Worm (Caenorhabditis elegans) whole organism, dauer: ENCODE measurements around the gene sqv-6.

Experiments used
- unc-62 ChIP-seq: sonication (generic microtip); optimal IDR thresholded peaks from 2 replicates; lab custom pipeline; 2017; ENCODE audit warnings: missing biosample characterization, missing genetic modification reagents, missing genetic modification characterization

Gene sqv-6

DNA sequence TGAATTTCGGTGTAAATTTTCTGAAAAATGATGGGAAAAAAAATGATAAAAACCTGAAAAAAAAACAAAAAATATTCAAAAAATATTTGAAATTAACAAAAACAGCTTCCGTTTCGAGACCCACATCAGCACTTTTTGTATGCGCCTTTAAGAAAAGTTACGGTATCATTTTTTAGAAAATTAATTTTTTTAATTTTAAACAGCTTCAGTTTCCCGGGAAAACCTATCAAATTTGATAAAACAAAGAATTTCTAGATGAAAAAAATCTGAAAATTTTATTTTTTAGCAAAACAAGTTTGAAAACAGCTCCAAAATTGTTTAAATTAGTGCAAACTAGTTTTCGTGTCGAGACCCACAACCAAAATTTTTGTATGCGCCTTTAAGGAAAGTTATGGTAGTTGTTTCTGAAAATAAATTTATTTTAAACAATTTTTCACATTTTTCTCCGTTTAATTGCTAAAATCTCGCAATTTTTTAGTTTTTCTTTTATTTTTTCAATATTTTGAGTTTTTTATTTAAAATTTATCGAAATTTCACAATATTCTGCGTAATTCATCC lies 4.5 kb upstream of the sqv-6 start:
- TF ChIP-seq unc-62 = no peak

DNA sequence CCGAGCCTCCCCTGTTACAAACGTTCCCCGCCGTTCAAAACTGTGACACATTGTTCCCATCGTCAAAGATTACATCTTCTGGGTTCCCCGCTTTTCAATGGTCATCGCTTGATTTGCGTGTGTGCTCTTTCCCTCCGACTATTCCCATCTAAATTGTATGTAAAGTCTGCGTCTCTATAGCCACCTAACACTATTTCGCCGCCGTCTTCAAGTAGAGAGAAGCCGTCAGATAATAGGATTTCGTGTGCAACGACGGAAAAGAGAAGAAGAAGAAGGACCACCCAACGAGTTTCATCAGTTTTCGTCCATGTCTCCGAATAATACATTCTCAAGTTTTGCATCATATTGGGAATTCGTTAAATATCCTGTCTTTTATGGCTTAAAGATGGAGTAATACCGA lies 1.6 kb upstream of the sqv-6 start:
- TF ChIP-seq unc-62 = no peak

DNA sequence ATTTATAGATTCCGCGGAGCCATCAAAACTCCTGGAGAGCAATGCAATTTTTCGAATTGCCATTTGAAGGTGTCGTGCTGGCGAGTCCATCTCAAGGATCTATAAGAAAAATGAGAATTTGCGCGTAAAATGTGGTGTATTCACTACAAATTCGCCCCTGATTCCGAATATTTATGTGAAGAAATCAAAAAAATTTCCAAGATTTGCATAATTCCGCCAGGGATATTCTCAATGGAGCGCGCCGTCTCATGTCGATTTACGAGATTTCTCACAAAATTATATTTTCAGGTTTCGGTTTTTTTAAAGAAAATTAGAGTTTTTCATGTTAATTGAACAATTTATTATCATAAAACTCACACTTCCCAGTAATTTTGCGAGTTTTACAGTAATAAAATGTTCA lies 14.8 kb downstream of the sqv-6 start, which contains the start of gene Y50D4C.6:
Gene Y50D4C.6 (minus strand): TSS at position 101 of the 400 bp plus-strand sequence.
- TF ChIP-seq unc-62 = no peak

DNA sequence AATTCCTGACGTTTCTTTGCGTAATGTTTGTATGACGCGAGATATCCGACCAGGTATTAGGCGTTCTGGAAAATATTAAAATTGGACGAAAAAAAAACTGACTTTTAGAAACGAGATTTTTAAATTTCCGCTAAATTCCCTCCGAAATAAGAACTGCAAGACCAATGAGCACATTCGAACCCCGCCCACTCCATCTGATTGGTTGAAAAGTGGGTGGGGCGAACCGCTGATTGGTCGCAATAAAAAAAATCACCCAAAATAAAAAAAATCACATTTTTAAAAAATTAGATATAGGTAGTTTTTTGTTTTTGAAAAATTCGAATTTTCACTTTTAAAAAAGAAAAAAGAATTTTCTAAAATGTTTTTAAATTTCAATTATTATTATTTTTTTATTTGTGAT lies 15.5 kb downstream of the sqv-6 start:
- TF ChIP-seq unc-62 = no peak

DNA sequence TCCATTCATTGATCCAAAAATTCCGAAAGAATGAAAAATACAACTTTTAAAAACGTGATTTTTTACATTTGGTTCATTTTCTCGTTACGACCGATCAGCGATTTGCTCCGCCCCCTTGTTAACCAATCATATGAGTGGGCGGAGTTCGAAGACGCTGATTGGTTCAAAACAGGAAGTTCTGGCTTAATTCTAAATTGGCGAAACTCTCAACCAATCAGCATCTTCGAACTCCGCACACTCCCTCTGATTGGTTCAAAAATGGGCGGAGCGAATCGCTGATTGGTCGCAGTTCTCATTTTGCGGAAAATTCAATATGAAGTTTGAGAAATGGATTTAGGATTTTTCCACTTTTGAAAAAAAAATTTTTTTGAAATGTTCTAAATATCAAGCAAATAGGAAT lies 18.8 kb downstream of the sqv-6 start:
- no peak for TF ChIP-seq unc-62

DNA sequence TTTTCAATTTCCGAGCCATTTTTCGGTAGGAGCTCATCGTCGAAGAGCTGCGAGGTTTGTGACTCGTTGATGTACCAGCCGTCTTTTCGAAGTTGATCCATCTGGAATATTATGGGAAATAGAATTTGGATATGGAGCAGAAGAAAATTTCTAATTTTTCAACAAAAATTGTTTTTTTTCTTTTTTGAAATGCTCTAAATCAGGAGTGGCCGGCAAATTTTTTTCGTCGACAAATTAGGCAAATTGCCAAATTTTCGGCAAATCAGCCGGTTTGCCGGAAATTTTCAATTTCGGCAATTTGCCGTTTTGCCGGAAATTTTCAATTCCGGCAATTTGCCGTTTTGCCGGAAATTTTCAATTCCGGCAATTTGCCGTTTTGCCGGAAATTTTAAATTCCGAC lies 19.4 kb downstream of the sqv-6 start, which contains the start of gene Y50D4C.3:
Gene Y50D4C.3 (minus strand): TSS at position 101 of the 400 bp plus-strand sequence.
- TF ChIP-seq unc-62 = no peak

DNA sequence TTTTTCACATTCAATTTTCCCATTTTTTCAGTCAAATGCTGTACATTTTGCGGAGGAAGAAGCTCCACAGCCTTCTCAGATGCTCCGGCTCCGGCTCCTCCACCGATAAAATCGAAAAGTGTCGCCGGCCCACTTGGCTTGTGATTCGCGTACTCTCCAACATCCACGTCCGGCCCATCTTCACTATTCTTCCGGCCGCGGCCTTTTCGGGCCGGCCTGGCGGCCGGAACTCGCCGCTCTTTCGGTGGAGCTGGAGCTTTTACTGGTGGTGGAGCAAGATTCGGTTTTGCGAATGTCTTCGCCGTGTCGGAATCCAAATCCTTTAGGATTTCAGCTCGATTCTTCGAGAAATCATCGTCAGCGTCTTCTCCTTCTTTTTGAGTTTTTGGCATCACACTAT lies 22.0 kb downstream of the sqv-6 start:
- no peak for TF ChIP-seq unc-62

DNA sequence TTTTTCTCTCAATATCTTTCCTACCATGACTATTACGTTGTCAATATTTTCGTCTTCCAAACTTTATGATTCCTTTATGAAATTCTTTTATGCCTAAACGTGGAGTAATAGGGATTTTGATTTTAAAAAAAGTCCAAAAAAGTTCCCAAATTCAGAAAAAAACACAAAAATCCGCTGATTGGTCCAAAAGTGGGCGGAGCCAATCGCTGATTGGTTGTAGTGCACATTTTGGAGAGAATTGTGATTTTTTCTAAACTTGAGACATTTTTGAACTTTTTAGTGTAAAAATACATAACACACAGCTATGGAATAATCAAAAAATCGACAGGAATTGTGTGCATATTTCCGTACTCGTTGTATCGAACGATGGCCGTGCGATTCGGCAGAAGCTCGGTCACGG lies 25.2 kb downstream of the sqv-6 start:
- TF ChIP-seq unc-62 = no peak

DNA sequence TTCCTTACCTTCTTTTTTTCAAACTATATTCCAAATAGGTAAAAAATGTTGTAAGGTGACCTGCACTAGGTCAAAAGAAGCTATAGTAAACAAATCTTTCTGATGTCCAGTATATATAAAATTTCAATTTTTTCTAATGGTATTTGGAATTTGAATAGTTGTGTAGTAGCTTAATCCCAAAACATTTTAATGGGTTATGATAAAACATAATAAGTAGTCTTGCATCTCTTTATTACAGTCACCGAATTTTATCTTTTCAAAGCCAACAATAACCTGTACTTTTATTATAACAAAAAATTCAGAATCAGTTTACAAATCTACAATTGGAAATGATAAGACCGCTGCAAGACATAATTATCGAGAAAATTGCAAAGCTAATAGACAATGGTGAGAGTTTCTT lies 47.1 kb downstream of the sqv-6 start, which contains the start of gene H24K24.2:
Gene H24K24.2 (plus strand): TSS at position 301 of the 400 bp plus-strand sequence.
- TF ChIP-seq unc-62 = no peak

DNA sequence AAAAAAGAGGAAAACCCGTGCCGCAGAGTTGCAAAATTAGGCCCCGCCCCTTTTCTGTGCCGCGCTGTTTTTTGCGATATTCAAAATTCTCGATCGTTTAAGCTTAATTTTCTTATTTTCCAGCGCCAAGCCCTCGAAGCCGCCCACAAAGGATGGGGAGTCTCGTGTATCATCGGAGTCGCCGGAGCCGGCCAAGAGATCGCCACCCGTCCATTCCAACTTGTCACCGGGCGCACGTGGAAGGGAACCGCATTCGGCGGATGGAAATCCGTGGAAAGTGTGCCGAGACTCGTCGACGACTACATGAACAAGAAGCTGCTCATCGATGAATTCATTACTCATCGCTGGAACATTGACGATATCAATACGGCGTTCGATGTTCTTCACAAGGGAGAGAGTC lies 48.9 kb downstream of the sqv-6 start:
- TF ChIP-seq unc-62 = no peak

DNA sequence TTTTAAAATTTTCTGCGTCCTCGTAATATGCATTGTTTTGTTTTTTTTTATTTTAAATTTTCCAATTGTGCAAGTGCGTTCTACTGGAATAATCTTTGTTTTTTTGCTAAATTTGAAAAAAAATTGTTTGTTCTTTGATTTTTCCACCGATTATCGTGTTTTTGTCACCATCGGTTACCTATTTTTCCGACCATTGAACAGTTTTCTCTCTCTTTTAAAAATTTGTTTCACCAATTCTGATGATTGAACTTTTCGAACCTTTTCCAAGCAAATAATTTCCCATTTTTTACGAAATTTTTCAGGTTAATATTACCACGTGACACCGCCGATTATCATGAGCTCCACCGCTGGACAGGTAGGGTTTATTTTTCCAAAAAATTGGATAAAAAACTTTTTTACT lies 53.1 kb downstream of the sqv-6 start, which contains the start of gene adh-5:
Gene adh-5 (plus strand): TSS at position 301 of the 400 bp plus-strand sequence.
- TF ChIP-seq unc-62 = no peak

DNA sequence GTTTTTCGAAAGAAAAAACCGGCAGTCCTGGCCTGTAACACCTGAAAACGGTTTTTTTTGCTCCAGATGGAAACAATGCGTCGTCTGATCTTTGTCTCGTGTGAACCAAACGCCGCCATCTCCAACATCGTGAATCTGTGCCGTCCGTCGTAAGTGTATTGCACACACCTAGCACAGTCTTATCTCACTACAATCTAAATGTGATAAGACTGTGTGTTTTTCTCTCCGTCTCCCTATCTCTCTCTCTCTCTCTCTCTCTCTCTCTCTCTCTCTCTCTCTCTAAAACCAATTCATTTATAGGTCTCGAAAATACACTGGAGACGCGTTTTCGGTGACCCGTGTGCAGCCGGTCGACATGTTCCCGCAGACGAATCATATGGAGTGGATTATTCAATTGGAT lies 54.0 kb downstream of the sqv-6 start:
- TF ChIP-seq unc-62 = no peak

DNA sequence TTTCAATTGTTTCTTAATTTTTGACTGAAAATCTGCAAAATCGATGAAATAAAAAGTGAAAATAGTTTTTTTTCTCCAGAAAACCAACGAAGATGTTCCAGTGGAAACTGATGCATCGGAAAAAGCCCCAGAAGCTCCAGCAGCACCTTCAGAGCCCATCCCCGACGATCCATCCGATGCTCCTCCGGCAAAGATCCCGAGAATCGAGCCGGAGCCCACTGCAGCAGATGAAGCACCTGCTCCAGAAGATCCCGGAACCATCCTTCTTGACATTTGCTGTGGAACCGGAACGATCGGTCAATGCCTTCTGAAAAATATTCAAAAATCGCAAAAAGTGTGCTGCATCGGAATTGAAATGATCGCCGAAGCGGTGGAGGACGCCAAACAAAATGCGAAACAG lies 55.9 kb downstream of the sqv-6 start:
- no peak for TF ChIP-seq unc-62

DNA sequence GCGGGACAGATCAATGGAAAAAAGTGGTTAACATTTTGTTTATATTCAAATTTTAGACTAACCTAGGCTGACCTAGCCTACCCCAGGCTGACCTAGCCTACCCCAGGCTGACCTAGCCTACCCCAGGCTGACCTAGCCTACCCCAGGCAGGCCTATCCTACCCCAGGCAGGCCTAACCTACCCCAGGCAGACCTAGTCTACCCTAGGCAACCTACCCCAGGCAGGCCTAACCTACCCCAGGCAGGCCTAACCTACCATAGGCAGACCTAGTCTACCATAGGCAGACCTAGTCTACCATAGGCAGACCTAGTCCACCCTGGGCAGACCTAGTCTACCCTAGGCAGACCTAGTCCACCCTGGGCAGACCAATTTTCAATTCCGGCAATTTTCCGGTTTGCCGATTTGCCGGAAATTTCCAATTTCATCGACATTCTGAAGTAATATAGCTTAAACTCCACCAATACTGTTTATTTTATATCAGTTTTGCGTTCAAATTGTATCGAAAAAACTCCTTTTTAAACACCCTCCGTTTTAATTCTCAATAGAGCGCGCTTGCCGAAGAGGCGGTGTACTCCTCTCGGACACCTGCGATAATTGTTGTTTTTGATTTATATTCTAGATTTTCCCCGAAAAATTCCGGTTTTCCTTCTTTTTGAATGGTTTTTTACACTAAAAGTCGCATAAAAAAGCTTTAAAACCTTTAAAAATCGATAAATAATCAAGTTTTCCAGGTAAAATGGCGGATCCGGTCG lies 60.2 kb downstream of the sqv-6 start, which contains the start of gene trm-2A:
Gene trm-2A (plus strand): TSS at position 732 of the 752 bp plus-strand sequence.
- TF ChIP-seq unc-62 = no peak

DNA sequence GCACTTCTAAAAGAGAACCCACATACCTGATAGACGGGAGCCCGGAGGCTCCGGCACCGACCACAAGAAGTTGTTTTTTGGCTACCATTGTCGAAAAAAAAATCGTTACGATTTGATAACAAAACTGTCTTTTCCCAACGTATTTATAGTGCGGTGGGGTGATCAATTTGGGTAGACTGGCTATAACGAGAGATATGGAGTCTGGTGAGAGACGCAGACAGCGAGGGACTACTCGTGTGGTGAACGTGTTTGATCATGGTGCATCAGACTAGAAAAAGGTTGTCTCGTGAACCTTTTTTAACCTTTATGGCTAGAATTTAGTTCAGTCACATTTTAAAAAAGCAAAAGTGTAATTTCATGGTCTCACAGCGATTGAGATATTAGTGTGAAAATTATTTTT lies 61.1 kb downstream of the sqv-6 start, which contains the start of gene fmo-5:
Gene fmo-5 (minus strand): TSS at position 206 of the 400 bp plus-strand sequence.
- no peak for TF ChIP-seq unc-62
